Worm (Caenorhabditis elegans) whole organism, mixed stage, embryonic: ENCODE results near the gene Y70G10A.3.
A peak's percentile ranks its signal among the peaks of the same experiment; 100 is the strongest.

Experiments used
- blmp-1 ChIP-seq: fragments of 150-350 bp; optimal IDR thresholded peaks from 2 replicates; lab custom pipeline; 2014; ENCODE audit warnings: missing biosample characterization, missing genetic modification characterization
- ceh-39 ChIP-seq: fragments of 150-350 bp; optimal IDR thresholded peaks from 2 replicates; lab custom pipeline; 2014; ENCODE audit warnings: missing biosample characterization, missing genetic modification characterization
- elt-1 ChIP-seq: sonication (generic microtip); optimal IDR thresholded peaks from 2 replicates; lab custom pipeline; 2017; ENCODE audit warnings: missing genetic modification characterization, mild to moderate bottlenecking, missing compliant biosample characterization, antibody characterized with exemption, moderate library complexity, borderline replicate concordance; ENCODE audit not compliant: insufficient read depth
- lin-13 ChIP-seq: fragments of 150-350 bp; optimal IDR thresholded peaks from 2 replicates; lab custom pipeline; 2014; ENCODE audit warnings: missing biosample characterization, missing genetic modification characterization
- lsy-2 ChIP-seq: fragments of 150-350 bp; optimal IDR thresholded peaks from 2 replicates; lab custom pipeline; 2014; ENCODE audit warnings: missing biosample characterization, missing genetic modification characterization
- mab-5 ChIP-seq: fragments of 150-350 bp; optimal IDR thresholded peaks from 2 replicates; lab custom pipeline; 2014; ENCODE audit warnings: missing biosample characterization, missing genetic modification characterization
- nhr-12 ChIP-seq: fragments of 150-350 bp; optimal IDR thresholded peaks from 2 replicates; lab custom pipeline; 2014; ENCODE audit warnings: missing biosample characterization, missing genetic modification characterization
- nhr-237 ChIP-seq: fragments of 150-350 bp; optimal IDR thresholded peaks from 2 replicates; lab custom pipeline; 2014; ENCODE audit warnings: missing biosample characterization, missing genetic modification characterization
- nhr-28 ChIP-seq: fragments of 150-350 bp; optimal IDR thresholded peaks from 2 replicates; lab custom pipeline; 2014; ENCODE audit warnings: missing biosample characterization, missing genetic modification characterization
- pha-4 ChIP-seq: fragments of 150-350 bp; optimal IDR thresholded peaks from 2 replicates; lab custom pipeline; 2018; ENCODE audit warnings: missing biosample characterization, missing genetic modification reagents, missing genetic modification characterization
- snpc-4 ChIP-seq: fragments of 150-350 bp; optimal IDR thresholded peaks from 2 replicates; lab custom pipeline; 2014; ENCODE audit warnings: missing biosample characterization, missing genetic modification characterization
- unc-62 ChIP-seq: fragments of 150-350 bp; optimal IDR thresholded peaks from 2 replicates; lab custom pipeline; 2014; ENCODE audit warnings: missing biosample characterization, missing genetic modification reagents, missing genetic modification characterization
- ztf-11 ChIP-seq: fragments of 150-350 bp; optimal IDR thresholded peaks from 2 replicates; lab custom pipeline; 2014; ENCODE audit warnings: missing biosample characterization, missing genetic modification characterization

DNA sequence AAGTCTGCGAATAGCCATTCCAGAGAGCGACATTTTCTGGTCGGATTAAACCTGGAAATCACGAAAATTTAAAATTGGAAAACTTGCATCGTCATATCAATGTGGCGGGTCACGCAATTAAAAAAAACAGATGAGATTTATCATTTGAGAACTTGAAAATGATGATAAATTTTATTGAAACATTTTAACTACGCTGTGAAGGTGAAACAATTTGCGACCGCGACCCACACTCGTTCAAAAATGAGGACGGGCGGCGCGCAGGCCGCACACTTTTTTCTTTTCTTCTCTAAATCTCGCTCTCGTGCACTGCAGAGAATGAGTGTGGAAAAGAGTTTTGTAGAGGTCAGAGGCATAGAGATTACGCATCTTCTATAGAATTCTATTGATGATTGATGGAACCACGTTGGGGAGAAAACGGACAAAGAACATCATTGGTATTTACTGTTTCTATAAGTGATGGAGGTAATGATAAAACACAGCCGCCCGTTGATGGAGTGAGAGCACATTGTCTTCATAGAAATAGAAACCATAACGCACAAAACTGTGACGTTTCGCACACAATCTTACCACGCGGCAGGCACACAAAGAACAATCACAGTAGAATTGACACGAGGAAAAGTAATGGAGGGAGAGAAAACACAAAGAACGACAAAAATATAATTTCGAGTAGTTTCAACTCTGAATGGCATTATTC lies 22.2 kb upstream of the Y70G10A.3 start, which contains the start of gene cts-1:
- TF ChIP-seq pha-4 (tag; lab: Kevin White, UChicago) (no peak), snpc-4 (tag; lab: Kevin White, UChicago) (no peak), lin-13 (tag; lab: Kevin White, UChicago) (peak; percentile 2), unc-62 (peak; percentile 53), lsy-2 (tag; lab: Kevin White, UChicago) (peak; percentile 76), nhr-28 (tag; lab: Kevin White, UChicago) (no peak), blmp-1 (tag; lab: Kevin White, UChicago) (no peak), nhr-237 (peak; percentile 46), ztf-11 (no peak), elt-1 (tag; lab: Kevin White, UChicago) (no peak), ceh-39 (tag; lab: Kevin White, UChicago) (no peak), mab-5 (tag; lab: Kevin White, UChicago) (no peak), nhr-12 (tag; lab: Kevin White, UChicago) (no peak)
